Fruit fly (Drosophila melanogaster): ENCODE data around the gene S.

dm6 chr2L:1077469-1077993, at the start of gene S, which contains the start of gene ast:
- peak; percentile 91 for TF ChIP-seq Sin3A (optimal IDR thresholded peaks at IDR 0.05)
- TF ChIP-seq psq (optimal IDR thresholded peaks at IDR 0.05): no peak
- TF ChIP-seq h (optimal IDR thresholded peaks at IDR 0.05): no peak
- TF ChIP-seq insv (optimal IDR thresholded peaks at IDR 0.05): no peak

Data from Kc167 (cell line).